Fruit fly (Drosophila melanogaster) whole organism, embryonic: ENCODE measurements around the gene Cad88C.

Experiments used
- ATbp ChIP-seq: fragments of 200-800 bp; sonication (Bioruptor generic); optimal IDR thresholded peaks from 2 replicates; lab custom pipeline; 2017; ENCODE audit warnings: missing biosample characterization, mild to moderate bottlenecking, missing genetic modification characterization, missing genetic modification reagents
- Atf6 ChIP-seq: fragments of 200-800 bp; sonication (Bioruptor generic); IDR thresholded peaks from 2 replicates; pipeline ENCODE4 v1.3.6; 2022; ENCODE audit warnings: missing biosample characterization, missing genetic modification characterization
- BEAF-32 ChIP-seq: fragments of 200-800 bp; sonication (Bioruptor generic); optimal IDR thresholded peaks from 3 replicates; lab custom pipeline; 2017; ENCODE audit warnings: missing biosample characterization, missing genetic modification characterization, mild to moderate bottlenecking, moderate library complexity, missing genetic modification reagents
- C15 ChIP-seq: fragments of 200-800 bp; sonication (Bioruptor generic); IDR thresholded peaks from 3 replicates; pipeline ENCODE4 v1.3.6; 2022; ENCODE audit warnings: missing biosample characterization, missing genetic modification characterization
- CG10366 ChIP-seq: fragments of 200-800 bp; sonication (Bioruptor generic); IDR thresholded peaks from 2 replicates; pipeline ENCODE4 v1.3.6; 2022; ENCODE audit warnings: missing biosample characterization, missing genetic modification characterization
- CG10543 ChIP-seq: fragments of 200-800 bp; sonication (Bioruptor generic); optimal IDR thresholded peaks from 3 replicates; lab custom pipeline; 2017; ENCODE audit warnings: missing biosample characterization, mild to moderate bottlenecking, missing genetic modification characterization, moderate library complexity
- CG11093 ChIP-seq: fragments of 200-800 bp; sonication (Bioruptor generic); IDR thresholded peaks from 3 replicates; pipeline ENCODE4 v1.3.6; 2022; ENCODE audit warnings: missing biosample characterization, missing genetic modification characterization
- CG13775 ChIP-seq: fragments of 200-800 bp; sonication (Bioruptor generic); optimal IDR thresholded peaks from 3 replicates; lab custom pipeline; 2017; ENCODE audit warnings: missing biosample characterization, mild to moderate bottlenecking, missing genetic modification characterization
- CG1529 ChIP-seq: fragments of 200-800 bp; sonication (Bioruptor generic); optimal IDR thresholded peaks from 3 replicates; lab custom pipeline; 2018; ENCODE audit warnings: missing biosample characterization, missing genetic modification characterization
- CG1603 ChIP-seq: fragments of 200-800 bp; sonication (Bioruptor generic); optimal IDR thresholded peaks from 2 replicates; lab custom pipeline; 2019; ENCODE audit warnings: missing biosample characterization, mild to moderate bottlenecking, missing genetic modification characterization, moderate library complexity
- CG16779 ChIP-seq: fragments of 200-800 bp; sonication (Bioruptor generic); IDR thresholded peaks from 2 replicates; pipeline ENCODE4 v1.3.6; 2022; ENCODE audit warnings: missing biosample characterization, missing genetic modification characterization
- CG16815 ChIP-seq: fragments of 200-800 bp; sonication (Bioruptor generic); optimal IDR thresholded peaks from 3 replicates; lab custom pipeline; 2017; ENCODE audit warnings: missing biosample characterization, mild to moderate bottlenecking, missing genetic modification characterization
- CG17912 ChIP-seq: fragments of 200-800 bp; sonication (Bioruptor generic); optimal IDR thresholded peaks from 2 replicates; lab custom pipeline; 2018; ENCODE audit warnings: missing biosample characterization, mild to moderate bottlenecking, missing genetic modification characterization
- CG1792 ChIP-seq: fragments of 200-800 bp; sonication (Bioruptor generic); optimal IDR thresholded peaks from 2 replicates; lab custom pipeline; 2016; ENCODE audit warnings: missing biosample characterization, missing genetic modification characterization
- CG18599 ChIP-seq: fragments of 200-800 bp; sonication (Bioruptor generic); optimal IDR thresholded peaks from 3 replicates; lab custom pipeline; 2017; ENCODE audit warnings: missing biosample characterization, missing genetic modification characterization, mild to moderate bottlenecking, moderate library complexity, missing genetic modification reagents
- CG34422 ChIP-seq: fragments of 200-800 bp; sonication (Bioruptor generic); IDR thresholded peaks from 3 replicates; pipeline ENCODE4 v1.3.6; 2022; ENCODE audit warnings: missing biosample characterization, missing genetic modification characterization
- CG4404 ChIP-seq: fragments of 200-800 bp; sonication (Bioruptor generic); IDR thresholded peaks from 2 replicates; pipeline ENCODE4 v1.3.6; 2022; ENCODE audit warnings: missing biosample characterization, missing genetic modification characterization
- CG4854 ChIP-seq: fragments of 200-800 bp; sonication (Bioruptor generic); optimal IDR thresholded peaks from 2 replicates; lab custom pipeline; 2016; ENCODE audit warnings: missing biosample characterization, missing genetic modification characterization, inconsistent platforms
- CG8281 ChIP-seq: fragments of 200-800 bp; sonication (Bioruptor generic); optimal IDR thresholded peaks from 2 replicates; lab custom pipeline; 2018; ENCODE audit warnings: missing biosample characterization, mild to moderate bottlenecking, missing genetic modification characterization, moderate library complexity
- D19A ChIP-seq: fragments of 200-800 bp; optimal IDR thresholded peaks from 3 replicates; lab custom pipeline; 2019; ENCODE audit warnings: missing biosample characterization, mild to moderate bottlenecking, missing genetic modification characterization, moderate library complexity
- Ets97D ChIP-seq: fragments of 200-800 bp; sonication (Bioruptor generic); optimal IDR thresholded peaks from 3 replicates; lab custom pipeline; 2016; ENCODE audit warnings: missing biosample characterization, missing genetic modification characterization
- HLHmδ ChIP-seq: fragments of 200-800 bp; sonication (Bioruptor generic); optimal IDR thresholded peaks from 2 replicates; lab custom pipeline; 2018; ENCODE audit warnings: missing biosample characterization, mild to moderate bottlenecking, missing genetic modification characterization, moderate library complexity
- MBD-R2 ChIP-seq: fragments of 200-800 bp; sonication (Bioruptor generic); IDR thresholded peaks from 2 replicates; pipeline ENCODE4 v1.3.6; 2022; ENCODE audit warnings: missing biosample characterization, missing genetic modification characterization
- Mes4 ChIP-seq: fragments of 200-800 bp; sonication (Bioruptor generic); optimal IDR thresholded peaks from 2 replicates; lab custom pipeline; 2016; ENCODE audit warnings: missing biosample characterization, missing genetic modification characterization
- Mrtf ChIP-seq: fragments of 200-800 bp; sonication (Bioruptor generic); IDR thresholded peaks from 3 replicates; pipeline ENCODE4 v1.3.6; 2022; ENCODE audit warnings: missing biosample characterization, missing genetic modification characterization
- Poxn ChIP-seq: fragments of 200-800 bp; sonication (Bioruptor generic); IDR thresholded peaks from 2 replicates; pipeline ENCODE4 v1.3.6; 2022; ENCODE audit warnings: missing biosample characterization, missing genetic modification characterization
- Sin3A ChIP-seq: fragments of >200 bp; optimal IDR thresholded peaks from 2 replicates; lab custom pipeline; 2018
- Stat92E ChIP-seq, 3 experiments: fragments of >200 bp in 2 of 3; fragments of 200-800 bp in 1 of 3; sonication (Bioruptor generic) in 1 of 3; optimal IDR thresholded peaks; 2 replicates each; lab custom pipeline; 2017 to 2019; ENCODE audit warnings: missing biosample characterization in 3 of 3, missing genetic modification characterization in 3 of 3, mild to moderate bottlenecking in 1 of 3, moderate library complexity in 1 of 3
- abd-A ChIP-seq: fragments of 200-800 bp; sonication (Bioruptor generic); optimal IDR thresholded peaks from 3 replicates; lab custom pipeline; 2019; ENCODE audit warnings: missing biosample characterization, mild to moderate bottlenecking, missing genetic modification characterization, moderate library complexity
- da ChIP-seq: fragments of 200-800 bp; sonication (Bioruptor generic); optimal IDR thresholded peaks from 2 replicates; lab custom pipeline; 2016; ENCODE audit warnings: missing biosample characterization, missing genetic modification characterization
- danr ChIP-seq: fragments of 200-800 bp; sonication (Bioruptor generic); IDR thresholded peaks from 2 replicates; pipeline ENCODE4 v1.3.6; 2022; ENCODE audit warnings: missing biosample characterization, missing genetic modification characterization
- dmrt99B ChIP-seq: fragments of 200-800 bp; sonication (Bioruptor generic); optimal IDR thresholded peaks from 2 replicates; lab custom pipeline; 2018; ENCODE audit warnings: missing biosample characterization, mild to moderate bottlenecking, missing genetic modification characterization, moderate library complexity
- eve ChIP-seq, 2 experiments: fragments of >200 bp; optimal IDR thresholded peaks; 2 replicates each; lab custom pipeline; 2017; ENCODE audit warnings: missing biosample characterization in 2 of 2, missing genetic modification characterization in 2 of 2
- gem ChIP-seq: fragments of 200-800 bp; sonication (Bioruptor generic); optimal IDR thresholded peaks from 2 replicates; lab custom pipeline; 2019; ENCODE audit warnings: missing biosample characterization, mild to moderate bottlenecking, missing genetic modification characterization, moderate library complexity
- gro ChIP-seq: fragments of 200-800 bp; sonication (Bioruptor generic); optimal IDR thresholded peaks from 2 replicates; lab custom pipeline; 2016; ENCODE audit warnings: missing biosample characterization, missing genetic modification characterization
- gsb-n ChIP-seq: fragments of 200-800 bp; sonication (Bioruptor generic); optimal IDR thresholded peaks from 3 replicates; lab custom pipeline; 2018; ENCODE audit warnings: missing biosample characterization, mild to moderate bottlenecking, missing genetic modification characterization
- klu ChIP-seq: fragments of 200-800 bp; sonication (Bioruptor generic); IDR thresholded peaks from 2 replicates; pipeline ENCODE4 v1.3.6; 2022; ENCODE audit warnings: missing biosample characterization, missing genetic modification characterization
- lbe ChIP-seq: fragments of 200-800 bp; sonication (Bioruptor generic); optimal IDR thresholded peaks from 2 replicates; lab custom pipeline; 2016; ENCODE audit warnings: missing biosample characterization, mild to moderate bottlenecking, missing genetic modification characterization
- luna ChIP-seq: fragments of 200-800 bp; sonication (Bioruptor generic); optimal IDR thresholded peaks from 2 replicates; lab custom pipeline; 2016; ENCODE audit warnings: missing biosample characterization, missing genetic modification characterization
- odd ChIP-seq: fragments of 200-800 bp; sonication (Bioruptor generic); optimal IDR thresholded peaks from 2 replicates; lab custom pipeline; 2017; ENCODE audit warnings: missing biosample characterization, mild to moderate bottlenecking, missing genetic modification characterization
- otp ChIP-seq: fragments of 200-800 bp; sonication (Bioruptor generic); IDR thresholded peaks from 3 replicates; pipeline ENCODE4, ENCODE4 v1.3.6; 2022; ENCODE audit warnings: missing biosample characterization, missing genetic modification characterization
- pros ChIP-seq: fragments of 200-800 bp; sonication (Bioruptor generic); optimal IDR thresholded peaks from 3 replicates; lab custom pipeline; 2019; ENCODE audit warnings: missing biosample characterization, mild to moderate bottlenecking, missing genetic modification characterization, moderate library complexity
- salm ChIP-seq: fragments of 200-800 bp; sonication (Bioruptor generic); optimal IDR thresholded peaks from 2 replicates; lab custom pipeline; 2018; ENCODE audit warnings: missing biosample characterization, mild to moderate bottlenecking, missing genetic modification characterization
- sc ChIP-seq, 3 experiments: fragments of >200 bp in 2 of 3; fragments of 200-800 bp in 1 of 3; sonication (Bioruptor generic) in 1 of 3; optimal IDR thresholded peaks; 2 replicates in 2 of 3; 3 replicates in 1 of 3; lab custom pipeline; 2017; ENCODE audit warnings: mild to moderate bottlenecking in 1 of 3, missing biosample characterization in 1 of 3, missing genetic modification characterization in 1 of 3, missing genetic modification reagents in 1 of 3
- sim ChIP-seq: fragments of 200-800 bp; sonication (Bioruptor generic); IDR thresholded peaks from 2 replicates; pipeline ENCODE4 v1.3.6; 2022; ENCODE audit warnings: missing biosample characterization, missing genetic modification characterization
- slbo ChIP-seq: fragments of 200-800 bp; sonication (Bioruptor generic); IDR thresholded peaks from 2 replicates; pipeline ENCODE4 v1.3.6; 2022; ENCODE audit warnings: missing biosample characterization, missing genetic modification characterization
- slp2 ChIP-seq: fragments of 200-800 bp; sonication (Bioruptor generic); optimal IDR thresholded peaks from 2 replicates; lab custom pipeline; 2016; ENCODE audit warnings: missing biosample characterization, missing genetic modification characterization
- tgo ChIP-seq: fragments of 200-800 bp; sonication (Bioruptor generic); IDR thresholded peaks from 3 replicates; pipeline ENCODE4 v1.3.6; 2022; ENCODE audit warnings: missing biosample characterization, missing genetic modification characterization
- zfh2 ChIP-seq: fragments of 200-800 bp; sonication (Bioruptor generic); optimal IDR thresholded peaks from 2 replicates; lab custom pipeline; 2016; ENCODE audit warnings: missing biosample characterization, missing genetic modification characterization

Gene Cad88C

DNA sequence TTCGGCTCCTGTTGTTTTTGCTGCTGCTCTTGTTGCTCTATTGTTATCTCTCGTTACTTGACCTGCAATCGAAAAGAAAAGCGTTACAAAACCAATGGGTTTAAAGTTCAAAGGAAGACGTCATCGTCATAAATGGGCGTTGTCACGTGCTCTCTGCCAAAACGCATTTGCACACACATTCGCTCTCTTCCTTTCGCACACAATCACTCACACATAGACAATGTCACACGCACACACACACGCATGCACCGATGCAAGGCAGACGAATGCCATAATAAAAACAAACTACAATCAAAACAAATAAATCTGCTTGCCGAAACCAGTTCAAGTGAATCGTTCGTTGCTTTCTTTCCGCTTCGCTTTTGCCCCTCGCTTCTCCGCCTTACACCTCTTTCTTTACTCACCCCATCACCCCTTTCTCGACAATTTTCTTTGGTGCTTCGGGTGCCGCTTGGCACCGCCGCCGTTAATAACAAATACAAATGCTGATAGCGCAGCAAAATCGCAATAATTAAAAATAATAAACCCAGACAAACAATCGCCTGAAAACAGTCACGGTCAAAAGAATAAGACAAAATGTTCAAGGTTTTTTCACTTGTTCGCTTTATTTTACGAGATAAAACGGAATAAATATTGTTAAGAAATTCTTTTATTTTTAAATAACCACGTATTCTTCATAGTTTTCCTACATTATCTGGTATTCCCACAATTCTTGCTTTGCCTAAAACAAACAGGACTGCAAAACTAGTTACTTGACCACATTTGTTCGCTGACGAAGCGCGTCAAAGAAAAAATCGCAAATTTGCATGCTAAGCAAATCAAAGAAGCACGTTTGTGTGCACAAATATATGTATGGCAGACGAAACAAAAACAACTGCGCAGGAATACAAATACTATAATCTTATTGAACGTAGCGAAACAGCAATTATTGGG is 19.3 kb downstream of the Cad88C start (continued):
- TF ChIP-seq CG1529 (GFP tag; lab: Kevin White, UChicago), result no peak
- no peak for TF ChIP-seq da (GFP tag; lab: Kevin White, UChicago)
- no peak for TF ChIP-seq CG4404 (GFP tag; lab: Robert Waterston, UW)
- no peak for TF ChIP-seq abd-A (tag; lab: Kevin White, UChicago)
- TF ChIP-seq CG34422, result no peak
- TF ChIP-seq BEAF-32 (GFP tag; lab: Kevin White, UChicago), result no peak
- peak; percentile 11 for TF ChIP-seq CG13775 (GFP tag; lab: Kevin White, UChicago)
- no peak for TF ChIP-seq CG11093 (GFP tag; lab: Robert Waterston, UW)
- TF ChIP-seq CG18599, result no peak
- TF ChIP-seq Sin3A (lab: Kevin White, UChicago), result no peak
- TF ChIP-seq CG1603, result no peak
- TF ChIP-seq zfh2 (GFP tag; lab: Kevin White, UChicago), result no peak
- TF ChIP-seq CG17912 (GFP tag; lab: Kevin White, UChicago), result no peak
- TF ChIP-seq gem, result peak; percentile 21
- no peak for TF ChIP-seq odd (GFP tag; lab: Kevin White, UChicago)
- no peak for TF ChIP-seq Mes4 (GFP tag; lab: Kevin White, UChicago)
- TF ChIP-seq slbo (GFP tag; lab: Robert Waterston, UW), result peak; percentile 22; the same call in 1 of the 2 replicates
- no peak for TF ChIP-seq Stat92E (GFP tag; optimal IDR thresholded peaks at IDR 0.05; lab: Kevin White, UChicago)
- TF ChIP-seq slp2 (GFP tag; lab: Kevin White, UChicago), result no peak
- no peak for TF ChIP-seq sc (optimal IDR thresholded peaks at IDR 0.05; lab: Kevin White, UChicago)
- no peak for TF ChIP-seq sc (GFP tag; optimal IDR thresholded peaks at IDR 0.05; lab: Kevin White, UChicago)
- TF ChIP-seq D19A (tag; lab: Kevin White, UChicago), result no peak
- TF ChIP-seq CG16815, result peak; percentile 5
- TF ChIP-seq Mrtf (GFP tag; lab: Robert Waterston, UW), result no peak
- TF ChIP-seq Ets97D (GFP tag; lab: Kevin White, UChicago), result no peak
- TF ChIP-seq CG4854 (GFP tag; lab: Kevin White, UChicago), result no peak
- no peak for TF ChIP-seq gro (GFP tag; lab: Kevin White, UChicago)
- TF ChIP-seq dmrt99B, result no peak
- peak; percentile 3 for TF ChIP-seq ATbp (GFP tag; lab: Kevin White, UChicago)
- no peak for TF ChIP-seq sim (GFP tag; lab: Robert Waterston, UW)
- no peak for TF ChIP-seq HLHmδ (GFP tag; lab: Kevin White, UChicago)
- no peak for TF ChIP-seq eve (GFP tag; optimal IDR thresholded peaks at IDR 0.05; lab: Kevin White, UChicago)
- no peak for TF ChIP-seq gsb-n (tag; lab: Kevin White, UChicago)
- peak; percentile 88 for TF ChIP-seq lbe (GFP tag; lab: Kevin White, UChicago)
- TF ChIP-seq tgo, result no peak
- no peak for TF ChIP-seq luna (GFP tag; lab: Kevin White, UChicago)
- no peak for TF ChIP-seq Poxn (GFP tag; lab: Robert Waterston, UW)
- TF ChIP-seq C15, result no peak
- TF ChIP-seq CG10543, result no peak
- peak; percentile 32 for TF ChIP-seq pros (GFP tag; lab: Kevin White, UChicago)
- no peak for TF ChIP-seq klu (GFP tag; lab: Robert Waterston, UW)
- no peak for TF ChIP-seq salm (tag; lab: Kevin White, UChicago)
- no peak for TF ChIP-seq CG16779 (GFP tag; lab: Robert Waterston, UW)
- TF ChIP-seq CG1792 (GFP tag; lab: Kevin White, UChicago), result peak; percentile 18
- TF ChIP-seq CG8281 (tag; lab: Kevin White, UChicago), result no peak
- TF ChIP-seq MBD-R2 (GFP tag; lab: Robert Waterston, UW), result no peak
- TF ChIP-seq Atf6 (GFP tag; lab: Robert Waterston, UW), result no peak
- no peak for TF ChIP-seq danr
- TF ChIP-seq CG10366 (GFP tag; lab: Robert Waterston, UW), result no peak
- TF ChIP-seq otp (GFP tag; lab: Robert Waterston, UW), result no peak
